Worm (Caenorhabditis elegans): ENCODE results near the gene ssp-32.

Gene ssp-32

ce11 chrIV:9857952-9858488 is 37.2 kb upstream of the ssp-32 start, which contains the start of gene npp-1 (continued):
- no peak for TF ChIP-seq rnt-1 (tag; optimal IDR thresholded peaks at IDR 0.05)
- no peak for TF ChIP-seq T23F11.4 (GFP tag; optimal IDR thresholded peaks at IDR 0.05)

- no peak for TF ChIP-seq pqm-1 (tag; optimal IDR thresholded peaks at IDR 0.05)
- no peak for TF ChIP-seq lim-6 (tag; optimal IDR thresholded peaks at IDR 0.05)
- no peak for TF ChIP-seq fax-1 (tag; optimal IDR thresholded peaks at IDR 0.05)
- TF ChIP-seq ama-1 (optimal IDR thresholded peaks at IDR 0.05), result no peak
- TF ChIP-seq pat-9 (tag; optimal IDR thresholded peaks at IDR 0.05), result no peak
Measured at ce11 chrIV:9858970-9859369, 36.2 kb upstream of the ssp-32 start.

ce11 chrIV:9861921-9862320 is 33.3 kb upstream of the ssp-32 start, which contains the start of gene K07F5.14:
Gene K07F5.14, plus strand, starts transcription at chrIV:9862221.
- TF ChIP-seq C38D4.7 (GFP tag; optimal IDR thresholded peaks at IDR 0.05) (no peak), ceh-19 (GFP tag; optimal IDR thresholded peaks at IDR 0.05) (no peak), ceh-2 (tag; optimal IDR thresholded peaks at IDR 0.05) (no peak), hlh-30 (tag; optimal IDR thresholded peaks at IDR 0.05; ENCODE audit: insufficient read depth) (no peak), sox-2 (GFP tag; IDR thresholded peaks at IDR 0.05) (no peak), fax-1 (tag; optimal IDR thresholded peaks at IDR 0.05) (no peak), ref-2 (tag; optimal IDR thresholded peaks at IDR 0.05) (no peak), pqm-1 (tag; optimal IDR thresholded peaks at IDR 0.05) (no peak), pros-1 (tag; optimal IDR thresholded peaks at IDR 0.05) (no peak), dve-1 (tag; optimal IDR thresholded peaks at IDR 0.05) (no peak), gmeb-2 (tag; optimal IDR thresholded peaks at IDR 0.05) (no peak), ahr-1 (tag; optimal IDR thresholded peaks at IDR 0.05) (no peak)

ce11 chrIV:9863817-9864216 is 31.4 kb upstream of the ssp-32 start, which contains the start of gene K07F5.16:
Gene K07F5.16, plus strand, starts transcription at chrIV:9864117.
- TF ChIP-seq ceh-24 (tag; optimal IDR thresholded peaks at IDR 0.05), result no peak
- TF ChIP-seq pha-4 (tag; optimal IDR thresholded peaks at IDR 0.05), result no peak
- no peak for TF ChIP-seq ceh-45 (GFP tag; IDR thresholded peaks at IDR 0.05)
- TF ChIP-seq pqm-1 (tag; optimal IDR thresholded peaks at IDR 0.05), result no peak
- no peak for TF ChIP-seq fkh-10 (GFP tag; optimal IDR thresholded peaks at IDR 0.05)
- TF ChIP-seq hlh-15 (tag; optimal IDR thresholded peaks at IDR 0.05), result no peak
- TF ChIP-seq syd-9 (tag; optimal IDR thresholded peaks at IDR 0.05), result no peak
- TF ChIP-seq gmeb-2 (tag; optimal IDR thresholded peaks at IDR 0.05), result no peak
- TF ChIP-seq unc-3 (GFP tag; conservative IDR thresholded peaks at IDR 0.05), result no peak
- TF ChIP-seq unc-3 (tag; optimal IDR thresholded peaks at IDR 0.05), result no peak
- TF ChIP-seq hlh-13 (GFP tag; optimal IDR thresholded peaks at IDR 0.05), result no peak
- TF ChIP-seq hlh-30 (tag; optimal IDR thresholded peaks at IDR 0.05; ENCODE audit: insufficient read depth), result no peak
- TF ChIP-seq unc-55 (GFP tag; optimal IDR thresholded peaks at IDR 0.05), result no peak
- TF ChIP-seq C38D4.7 (GFP tag; optimal IDR thresholded peaks at IDR 0.05), result no peak
- no peak for TF ChIP-seq dve-1 (tag; optimal IDR thresholded peaks at IDR 0.05)

ce11 chrIV:9864778-9865177 is 30.4 kb upstream of the ssp-32 start, which contains the start of the genes K07F5.15 and K07F5.22:
Gene K07F5.15, plus strand, starts transcription at chrIV:9865078.
Gene K07F5.22, plus strand, starts transcription at chrIV:9865078.
- TF ChIP-seq ttx-3 (tag; optimal IDR thresholded peaks at IDR 0.05), result no peak

- TF ChIP-seq F13H6.1 (tag; optimal IDR thresholded peaks at IDR 0.05) (no peak), pat-9 (tag; optimal IDR thresholded peaks at IDR 0.05) (no peak), elt-4 (tag; optimal IDR thresholded peaks at IDR 0.05) (no peak), tbx-7 (tag; optimal IDR thresholded peaks at IDR 0.05) (no peak), nhr-11 (tag; optimal IDR thresholded peaks at IDR 0.05) (no peak), elt-2 (tag; optimal IDR thresholded peaks at IDR 0.05) (no peak), hlh-13 (GFP tag; optimal IDR thresholded peaks at IDR 0.05) (no peak)
Measured at ce11 chrIV:9866865-9867264, 28.3 kb upstream of the ssp-32 start.
